Fruit fly (Drosophila melanogaster): ENCODE results near the gene CG32428.

DNA sequence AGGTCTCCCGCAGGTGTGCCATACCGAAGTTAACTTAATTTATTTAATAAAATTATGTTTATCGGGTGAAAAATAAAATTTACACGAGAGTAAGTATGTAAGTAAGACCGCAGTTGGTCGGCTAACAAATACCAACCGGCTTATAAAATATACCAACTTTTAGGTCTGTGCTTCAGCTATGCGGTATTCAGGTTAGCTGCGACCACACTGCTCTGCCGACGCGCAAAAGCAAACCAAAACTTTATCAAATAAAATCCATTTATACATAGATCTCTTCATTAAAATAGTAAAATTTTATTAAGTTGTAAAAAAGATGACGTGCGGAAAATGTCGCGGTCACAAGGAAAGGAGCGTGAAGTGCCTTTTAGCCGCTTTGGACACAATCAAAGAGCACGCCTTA, 37.5 kb downstream of the CG32428 start, which contains the start of the genes mRpL15 and CtIP:
- TF ChIP-seq psq (optimal IDR thresholded peaks at IDR 0.05) (no peak), Sin3A (optimal IDR thresholded peaks at IDR 0.05) (no peak), insv (optimal IDR thresholded peaks at IDR 0.05) (no peak)

Data from Kc167 (cell line).